Worm (Caenorhabditis elegans) whole organism, midembryonic: ENCODE measurements around the gene mif-1.

Experiments
- T22C8.4 ChIP-seq: fragments of 200-800 bp; sonication (Bioruptor generic); IDR thresholded peaks from 2 replicates; pipeline ENCODE4 v1.3.6; 2022; ENCODE audit warnings: missing genetic modification characterization, missing compliant biosample characterization
- cog-1 ChIP-seq: sonication (generic microtip); optimal IDR thresholded peaks from 2 replicates; lab custom pipeline; 2016; ENCODE audit warnings: missing genetic modification characterization, missing compliant biosample characterization
- flt-1 ChIP-seq: fragments of 200-800 bp; sonication (Bioruptor generic); IDR thresholded peaks from 2 replicates; pipeline ENCODE4 v1.3.6; 2022; ENCODE audit warnings: missing genetic modification characterization, missing compliant biosample characterization
- klf-2 ChIP-seq: fragments of 200-800 bp; sonication (Bioruptor generic); conservative IDR thresholded peaks from 2 replicates; pipeline ENCODE4 v1.3.6; 2022; ENCODE audit warnings: missing genetic modification reagents, missing genetic modification characterization, missing compliant biosample characterization
- med-1 ChIP-seq: sonication (generic microtip); optimal IDR thresholded peaks from 2 replicates; lab custom pipeline; 2017; ENCODE audit warnings: missing genetic modification characterization, mild to moderate bottlenecking, missing compliant biosample characterization, antibody characterized with exemption, missing genetic modification reagents; ENCODE audit not compliant: insufficient read depth
- ref-1 ChIP-seq: fragments of 200-800 bp; sonication (Bioruptor generic); conservative IDR thresholded peaks from 2 replicates; pipeline ENCODE4 v1.3.6; 2022; ENCODE audit warnings: missing genetic modification reagents, missing genetic modification characterization, missing compliant biosample characterization
- ztf-23 ChIP-seq: fragments of 200-800 bp; sonication (Bioruptor generic); IDR thresholded peaks from 2 replicates; pipeline ENCODE4 v1.3.6; 2022; ENCODE audit warnings: missing genetic modification reagents, missing genetic modification characterization, missing compliant biosample characterization
- ztf-29 ChIP-seq: fragments of 200-800 bp; sonication (Bioruptor generic); IDR thresholded peaks from 2 replicates; pipeline ENCODE4 v1.3.6; 2022; ENCODE audit warnings: missing genetic modification reagents, missing genetic modification characterization, missing compliant biosample characterization

DNA sequence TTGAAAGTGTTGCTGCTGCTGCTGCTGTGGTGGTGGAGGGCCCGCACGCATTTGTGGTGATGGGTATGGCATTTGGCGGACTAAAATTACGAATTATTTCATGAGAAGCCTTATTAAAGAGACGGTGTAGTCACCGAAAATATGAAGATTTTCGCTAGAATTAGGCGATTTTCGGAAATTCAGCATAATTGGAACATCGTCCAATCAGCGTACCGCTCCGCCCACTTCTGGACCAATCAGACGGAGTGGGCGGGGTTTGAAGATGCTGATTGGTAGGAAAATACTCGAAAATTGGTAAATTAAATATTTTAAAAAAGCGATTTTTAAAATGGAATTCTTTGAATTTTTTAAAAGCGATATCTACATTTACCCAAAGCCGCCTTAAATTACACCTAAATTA lies 18.2 kb downstream of the mif-1 start:
- TF ChIP-seq klf-2 (GFP tag; lab: Robert Waterston, UW) (no peak), ztf-29 (no peak), med-1 (no peak), T22C8.4 (no peak), flt-1 (GFP tag; lab: Robert Waterston, UW) (no peak), ref-1 (GFP tag; lab: Robert Waterston, UW) (no peak), ztf-23 (GFP tag; lab: Robert Waterston, UW) (no peak), cog-1 (tag; lab: Kevin White, UChicago) (no peak)
